Fruit fly (Drosophila melanogaster) whole organism, embryonic: ENCODE data around the gene CG31633.

Experiments used
- Bgb ChIP-seq: fragments of 200-800 bp; sonication (Bioruptor generic); IDR thresholded peaks from 2 replicates; pipeline ENCODE4 v1.3.6; 2022; ENCODE audit warnings: missing biosample characterization, missing genetic modification characterization; ENCODE audit not compliant: partially characterized antibody
- CG11456 ChIP-seq: fragments of 200-800 bp; sonication (Bioruptor generic); IDR thresholded peaks from 3 replicates; pipeline ENCODE4 v1.3.6; 2022; ENCODE audit warnings: missing biosample characterization, missing genetic modification characterization
- CG17328 ChIP-seq: fragments of 200-800 bp; sonication (Bioruptor generic); IDR thresholded peaks from 2 replicates; pipeline ENCODE4 v1.3.6; 2022; ENCODE audit warnings: missing biosample characterization, missing genetic modification characterization
- CG3163 ChIP-seq: fragments of 200-800 bp; sonication (Bioruptor generic); optimal IDR thresholded peaks from 3 replicates; lab custom pipeline; 2016; ENCODE audit warnings: missing biosample characterization, missing genetic modification characterization
- CG4730 ChIP-seq: fragments of 200-800 bp; sonication (Bioruptor generic); IDR thresholded peaks from 2 replicates; pipeline ENCODE4 v1.3.6; 2022; ENCODE audit warnings: missing biosample characterization, missing genetic modification characterization
- Dip3 ChIP-seq: fragments of 200-800 bp; sonication (Bioruptor generic); optimal IDR thresholded peaks from 3 replicates; lab custom pipeline; 2016; ENCODE audit warnings: missing biosample characterization, missing genetic modification characterization
- Hr39 ChIP-seq: fragments of >200 bp; optimal IDR thresholded peaks from 2 replicates; lab custom pipeline; 2017
- grn ChIP-seq: fragments of 200-800 bp; sonication (Bioruptor generic); optimal IDR thresholded peaks from 3 replicates; lab custom pipeline; 2017; ENCODE audit warnings: missing biosample characterization, missing genetic modification characterization
- pros ChIP-seq: fragments of 200-800 bp; sonication (Bioruptor generic); optimal IDR thresholded peaks from 3 replicates; lab custom pipeline; 2019; ENCODE audit warnings: missing biosample characterization, mild to moderate bottlenecking, missing genetic modification characterization, moderate library complexity
- rib ChIP-seq: fragments of 200-800 bp; sonication (Bioruptor generic); IDR thresholded peaks from 2 replicates; pipeline ENCODE4 v1.3.6; 2022; ENCODE audit warnings: missing biosample characterization, missing genetic modification characterization
- usp ChIP-seq: fragments of >200 bp; optimal IDR thresholded peaks from 2 replicates; lab custom pipeline; 2017; ENCODE audit warnings: missing biosample characterization, missing genetic modification characterization

dm6 chr2L:6648163-6648628, 7.9 kb downstream of the CG31633 start:
- no peak for TF ChIP-seq Bgb (GFP tag; lab: Robert Waterston, UW)
- TF ChIP-seq grn (GFP tag; lab: Kevin White, UChicago), result peak; percentile 79
- peak; percentile 92 for TF ChIP-seq CG3163
- TF ChIP-seq CG17328 (GFP tag; lab: Robert Waterston, UW), result peak; percentile 88
- TF ChIP-seq CG11456 (GFP tag; lab: Robert Waterston, UW), result peak; percentile 91
- peak; percentile 94 for TF ChIP-seq Dip3 (GFP tag; lab: Kevin White, UChicago)
- TF ChIP-seq Hr39, result no peak
- TF ChIP-seq CG4730 (GFP tag; lab: Robert Waterston, UW), result peak; percentile 86
- TF ChIP-seq usp (GFP tag; lab: Kevin White, UChicago), result no peak
- TF ChIP-seq pros (GFP tag; lab: Kevin White, UChicago), result peak; percentile 33
- TF ChIP-seq rib (GFP tag; lab: Robert Waterston, UW), result peak; percentile 90
